Fruit fly (Drosophila melanogaster) whole organism, pupa: ENCODE data around the gene CG32437.

ENCODE experiments used
- CG32121 ChIP-seq: fragments of 200-800 bp; sonication (Bioruptor generic); IDR thresholded peaks from 2 replicates; pipeline ENCODE4 v1.3.6; 2022; ENCODE audit warnings: missing biosample characterization, missing genetic modification characterization
- CG8301 ChIP-seq: fragments of 200-800 bp; sonication (Bioruptor generic); optimal IDR thresholded peaks from 2 replicates; lab custom pipeline; 2018; ENCODE audit warnings: missing biosample characterization, mild to moderate bottlenecking, missing genetic modification characterization
- EcR ChIP-seq: fragments of 200-800 bp; sonication (Bioruptor generic); optimal IDR thresholded peaks from 3 replicates; lab custom pipeline; 2019; ENCODE audit warnings: missing biosample characterization, missing genetic modification characterization, mild to moderate bottlenecking, moderate library complexity, missing genetic modification reagents
- Ets98B ChIP-seq: fragments of 200-800 bp; sonication (Bioruptor generic); IDR thresholded peaks from 2 replicates; pipeline ENCODE4 v1.3.6; 2022; ENCODE audit warnings: missing biosample characterization, missing genetic modification characterization
- Pif1B ChIP-seq: fragments of 200-800 bp; sonication (Bioruptor generic); optimal IDR thresholded peaks from 3 replicates; lab custom pipeline; 2016; ENCODE audit warnings: missing biosample characterization, missing genetic modification characterization

- TF ChIP-seq EcR (GFP tag; lab: Kevin White, UChicago) (no peak), Pif1B (GFP tag; lab: Kevin White, UChicago) (no peak), CG32121 (GFP tag; lab: Robert Waterston, UW) (no peak), CG8301 (tag; lab: Kevin White, UChicago) (no peak), Ets98B (GFP tag; lab: Robert Waterston, UW) (no peak)
Measured at dm6 chr3L:21385699-21386098, 28.2 kb downstream of the CG32437 start.
